Worm (Caenorhabditis elegans) whole organism, L1 larva: Measurements from ENCODE around the gene pqn-80.

Experiments
- C04F5.9 ChIP-seq: sonication (generic microtip); optimal IDR thresholded peaks from 2 replicates; lab custom pipeline; 2016; ENCODE audit warnings: missing genetic modification characterization, missing compliant biosample characterization
- C16A3.4 ChIP-seq: fragments of 150-350 bp; optimal IDR thresholded peaks from 2 replicates; lab custom pipeline; 2014; ENCODE audit warnings: missing biosample characterization, missing genetic modification characterization
- F16B12.6 ChIP-seq: fragments of 150-350 bp; optimal IDR thresholded peaks from 2 replicates; lab custom pipeline; 2014; ENCODE audit warnings: missing biosample characterization, missing genetic modification characterization
- ama-1 ChIP-seq: fragments of 150-350 bp; optimal IDR thresholded peaks from 2 replicates; lab custom pipeline; 2014
- blmp-1 ChIP-seq: fragments of 150-350 bp; optimal IDR thresholded peaks from 2 replicates; lab custom pipeline; 2014; ENCODE audit warnings: missing biosample characterization, missing genetic modification characterization
- ceh-8 ChIP-seq: fragments of 200-800 bp; sonication (Bioruptor generic); optimal IDR thresholded peaks from 2 replicates; lab custom pipeline; 2018; ENCODE audit warnings: mild to moderate bottlenecking, missing genetic modification characterization, moderate library complexity, missing compliant biosample characterization
- ceh-88 ChIP-seq: fragments of 200-800 bp; sonication (Bioruptor generic); IDR thresholded peaks from 2 replicates; pipeline ENCODE4 v1.3.6; 2022; ENCODE audit warnings: missing genetic modification characterization, missing compliant biosample characterization
- ceh-90 ChIP-seq: sonication (generic microtip); optimal IDR thresholded peaks from 2 replicates; lab custom pipeline; 2016; ENCODE audit warnings: missing genetic modification characterization, missing compliant biosample characterization
- efl-1 ChIP-seq, 4 experiments: fragments of 150-350 bp; optimal IDR thresholded peaks in 3 of 4; peaks in 1 of 4; 1 replicate in 1 of 4; 2 replicates in 3 of 4; lab custom pipeline; 2014; ENCODE audit warnings: missing biosample characterization in 2 of 4, missing genetic modification characterization in 2 of 4, missing genetic modification reagents in 2 of 4
- efl-3 ChIP-seq: fragments of 200-800 bp; sonication (Bioruptor generic); optimal IDR thresholded peaks from 2 replicates; lab custom pipeline; 2018; ENCODE audit warnings: mild to moderate bottlenecking, missing genetic modification characterization, missing compliant biosample characterization
- egl-13 ChIP-seq: sonication (generic microtip); optimal IDR thresholded peaks from 2 replicates; lab custom pipeline; 2016; ENCODE audit warnings: missing genotype, missing genetic modification reagents, missing genetic modification characterization, missing compliant biosample characterization
- egl-27 ChIP-seq, 2 experiments: fragments of 150-350 bp in 1 of 2; sonication (generic microtip); optimal IDR thresholded peaks; 3 replicates each; lab custom pipeline; 2017 to 2018; ENCODE audit warnings: missing biosample characterization in 2 of 2, missing genetic modification characterization in 2 of 2, missing genetic modification reagents in 2 of 2
- elt-2 ChIP-seq: sonication (generic microtip); optimal IDR thresholded peaks from 2 replicates; lab custom pipeline; 2016; ENCODE audit warnings: missing genetic modification characterization, mild to moderate bottlenecking, inconsistent platforms, missing compliant biosample characterization, missing genetic modification reagents
- elt-3 ChIP-seq, 6 experiments: fragments of 150-350 bp in 1 of 6; sonication (generic microtip); optimal IDR thresholded peaks; 2 replicates each; lab custom pipeline; 2017 to 2018; ENCODE audit warnings: missing biosample characterization in 6 of 6, missing genetic modification characterization in 6 of 6, inconsistent platforms in 1 of 6
- fkh-10 ChIP-seq: sonication (generic microtip); optimal IDR thresholded peaks from 2 replicates; lab custom pipeline; 2017; ENCODE audit warnings: missing biosample characterization, missing genetic modification reagents, missing genetic modification characterization
- fos-1 ChIP-seq: fragments of 150-350 bp; optimal IDR thresholded peaks from 2 replicates; lab custom pipeline; 2014; ENCODE audit warnings: missing biosample characterization, missing genetic modification characterization
- grh-1 ChIP-seq: fragments of 200-800 bp; sonication (Bioruptor generic); IDR thresholded peaks from 2 replicates; pipeline ENCODE4 v1.3.6; 2022; ENCODE audit warnings: missing genetic modification reagents, missing genetic modification characterization, missing compliant biosample characterization
- hpl-2 ChIP-seq: fragments of 150-350 bp; optimal IDR thresholded peaks from 2 replicates; lab custom pipeline; 2014; ENCODE audit warnings: missing biosample characterization, missing genetic modification reagents, missing genetic modification characterization
- irx-1 ChIP-seq: sonication (generic microtip); optimal IDR thresholded peaks from 2 replicates; lab custom pipeline; 2016; ENCODE audit warnings: missing genetic modification characterization, missing compliant biosample characterization
- isw-1 ChIP-seq: fragments of 200-800 bp; sonication (Bioruptor generic); IDR thresholded peaks from 2 replicates; pipeline ENCODE4 v1.3.6; 2022; ENCODE audit warnings: missing genetic modification characterization, missing compliant biosample characterization
- lin-13 ChIP-seq: fragments of 150-350 bp; optimal IDR thresholded peaks from 2 replicates; lab custom pipeline; 2014; ENCODE audit warnings: missing biosample characterization, missing genetic modification reagents, missing genetic modification characterization
- lin-15B ChIP-seq: fragments of 150-350 bp; sonication (generic microtip); optimal IDR thresholded peaks from 3 replicates; lab custom pipeline; 2014; ENCODE audit warnings: missing biosample characterization, missing genetic modification characterization
- lin-35 ChIP-seq, 2 experiments: fragments of 150-350 bp; optimal IDR thresholded peaks; 2 replicates each; lab custom pipeline; 2014; ENCODE audit warnings: missing biosample characterization in 2 of 2, missing genetic modification characterization in 2 of 2, missing genetic modification reagents in 2 of 2
- lin-39 ChIP-seq: fragments of 150-350 bp; optimal IDR thresholded peaks from 2 replicates; lab custom pipeline; 2014; ENCODE audit warnings: missing biosample characterization, missing genetic modification reagents, missing genetic modification characterization
- lsy-2 ChIP-seq, 2 experiments: fragments of 150-350 bp; optimal IDR thresholded peaks; 2 replicates each; lab custom pipeline; 2014; ENCODE audit warnings: missing biosample characterization in 2 of 2, missing genetic modification characterization in 2 of 2
- mdl-1 ChIP-seq, 2 experiments: fragments of 150-350 bp; optimal IDR thresholded peaks; 2 replicates each; lab custom pipeline; 2014 to 2017; ENCODE audit warnings: missing biosample characterization in 2 of 2, missing genetic modification characterization in 2 of 2, inconsistent platforms in 1 of 2
- mef-2 ChIP-seq: fragments of 150-350 bp; optimal IDR thresholded peaks from 2 replicates; lab custom pipeline; 2014; ENCODE audit warnings: missing biosample characterization, missing genetic modification characterization
- mep-1 ChIP-seq: fragments of 150-350 bp; optimal IDR thresholded peaks from 2 replicates; lab custom pipeline; 2014; ENCODE audit warnings: missing biosample characterization, missing genetic modification characterization
- nhr-11 ChIP-seq: fragments of 150-350 bp; optimal IDR thresholded peaks from 2 replicates; lab custom pipeline; 2014; ENCODE audit warnings: missing biosample characterization, missing genetic modification characterization
- nhr-12 ChIP-seq: sonication (generic microtip); optimal IDR thresholded peaks from 2 replicates; lab custom pipeline; 2017; ENCODE audit warnings: missing biosample characterization, missing genetic modification characterization
- nhr-19 ChIP-seq: fragments of 200-800 bp; sonication (Bioruptor generic); conservative IDR thresholded peaks from 2 replicates; pipeline ENCODE4 v1.3.6; 2022; ENCODE audit warnings: missing genetic modification characterization, missing compliant biosample characterization
- nhr-20 ChIP-seq: sonication (generic microtip); optimal IDR thresholded peaks from 2 replicates; lab custom pipeline; 2016; ENCODE audit warnings: mild to moderate bottlenecking, missing genetic modification characterization, missing compliant biosample characterization
- nhr-237 ChIP-seq: fragments of 150-350 bp; optimal IDR thresholded peaks from 2 replicates; lab custom pipeline; 2014; ENCODE audit warnings: missing biosample characterization, missing genetic modification characterization
- nhr-28 ChIP-seq: fragments of 150-350 bp; optimal IDR thresholded peaks from 2 replicates; lab custom pipeline; 2014; ENCODE audit warnings: missing biosample characterization, missing genetic modification characterization
- nhr-47 ChIP-seq: sonication (generic microtip); optimal IDR thresholded peaks from 2 replicates; lab custom pipeline; 2016; ENCODE audit warnings: mild to moderate bottlenecking, missing genetic modification characterization, moderate library complexity, missing compliant biosample characterization
- nhr-76 ChIP-seq: sonication (generic microtip); optimal IDR thresholded peaks from 2 replicates; lab custom pipeline; 2017; ENCODE audit warnings: missing biosample characterization, missing genetic modification characterization
- rnt-1 ChIP-seq: sonication (generic microtip); optimal IDR thresholded peaks from 2 replicates; lab custom pipeline; 2016; ENCODE audit warnings: mild to moderate bottlenecking, missing genetic modification characterization, moderate library complexity, missing compliant biosample characterization
- skn-1 ChIP-seq: fragments of 150-350 bp; optimal IDR thresholded peaks from 2 replicates; lab custom pipeline; 2014; ENCODE audit warnings: missing biosample characterization, missing genetic modification characterization
- snu-23 ChIP-seq: sonication (generic microtip); optimal IDR thresholded peaks from 2 replicates; lab custom pipeline; 2016; ENCODE audit warnings: missing genetic modification characterization, missing compliant biosample characterization
- sptf-1 ChIP-seq: fragments of 150-350 bp; optimal IDR thresholded peaks from 2 replicates; lab custom pipeline; 2014; ENCODE audit warnings: missing biosample characterization, missing genetic modification characterization
- sup-37 ChIP-seq: fragments of 200-800 bp; sonication (Bioruptor generic); optimal IDR thresholded peaks from 2 replicates; lab custom pipeline; 2018; ENCODE audit warnings: mild to moderate bottlenecking, missing genetic modification characterization, missing compliant biosample characterization
- tbx-2 ChIP-seq: sonication (generic microtip); optimal IDR thresholded peaks from 2 replicates; lab custom pipeline; 2016; ENCODE audit warnings: missing genetic modification characterization, missing compliant biosample characterization
- unc-130 ChIP-seq: fragments of 150-350 bp; optimal IDR thresholded peaks from 2 replicates; lab custom pipeline; 2017; ENCODE audit warnings: missing biosample characterization, missing genetic modification characterization, inconsistent platforms
- unc-62 ChIP-seq: fragments of 150-350 bp; optimal IDR thresholded peaks from 2 replicates; lab custom pipeline; 2014; ENCODE audit warnings: missing biosample characterization, missing genetic modification reagents, missing genetic modification characterization
- unc-98 ChIP-seq: fragments of 200-800 bp; sonication (Bioruptor generic); IDR thresholded peaks from 2 replicates; pipeline ENCODE4 v1.3.6; 2022; ENCODE audit warnings: missing genetic modification characterization, missing compliant biosample characterization
- vab-15 ChIP-seq: sonication (generic microtip); optimal IDR thresholded peaks from 2 replicates; lab custom pipeline; 2017; ENCODE audit warnings: missing genotype, mild to moderate bottlenecking, missing genetic modification characterization, missing compliant biosample characterization
- ztf-4 ChIP-seq: fragments of 150-350 bp; optimal IDR thresholded peaks from 2 replicates; lab custom pipeline; 2014; ENCODE audit warnings: missing biosample characterization, missing genetic modification characterization

The pqn-80 gene

ce11 chrIII:12665500-12665907 is 39.1 kb downstream of the pqn-80 start (continued):
- TF ChIP-seq skn-1 (tag; lab: Kevin White, UChicago) (peak; percentile 11), rnt-1 (tag; lab: Kevin White, UChicago) (peak; percentile 15), blmp-1 (tag; lab: Kevin White, UChicago) (peak; percentile 69), F16B12.6 (tag; lab: Kevin White, UChicago) (peak; percentile 1), ceh-88 (peak; percentile 39; the same call in 1 of the 2 replicates), nhr-20 (tag; lab: Kevin White, UChicago) (peak; percentile 52), unc-98 (GFP tag; lab: Robert Waterston, UW) (0 out of 2 replicates have a peak, but pooled peaks have one; percentile 27)

- TF ChIP-seq lin-35 (GFP tag; optimal IDR thresholded peaks at IDR 0.05; lab: Kevin White, UChicago) (peak in 1 of 2 experiments; percentile 15), grh-1 (0 out of 2 replicates have a peak, but pooled peaks have one; percentile 7), F16B12.6 (tag; lab: Kevin White, UChicago) (no peak), efl-1 (optimal IDR thresholded peaks at IDR 0.05; lab: Kevin White, UChicago) (no peak), efl-1 (GFP tag; optimal IDR thresholded peaks at IDR 0.05 in 1 of 2; lab: Kevin White, UChicago) (peak in 1 of 2 experiments; percentile 59), snu-23 (GFP tag; lab: Kevin White, UChicago) (no peak), blmp-1 (tag; lab: Kevin White, UChicago) (peak; percentile 15)
These were observed 42.5 kb downstream of the pqn-80 start for ce11 chrIII:12668821-12669220.

- TF ChIP-seq lsy-2 (tag; optimal IDR thresholded peaks at IDR 0.05; lab: Kevin White, UChicago) = peak; percentile 33 to 66
- TF ChIP-seq C16A3.4 (tag; lab: Kevin White, UChicago) = no peak
- TF ChIP-seq ceh-90 (tag; lab: Kevin White, UChicago) = peak; percentile 94
- no peak for TF ChIP-seq snu-23 (GFP tag; lab: Kevin White, UChicago)
- TF ChIP-seq vab-15 (tag; lab: Kevin White, UChicago) = no peak
- peak; percentile 29 for TF ChIP-seq elt-2
- no peak for TF ChIP-seq lin-39 (tag; lab: Kevin White, UChicago)
- TF ChIP-seq nhr-76 = no peak
- no peak for TF ChIP-seq ama-1 (lab: Kevin White, UChicago)
- TF ChIP-seq mep-1 (tag; lab: Kevin White, UChicago) = peak; percentile 53
- no peak for TF ChIP-seq ceh-8
- peak; percentile 73 for TF ChIP-seq egl-13 (tag; lab: Kevin White, UChicago)
- no peak for TF ChIP-seq nhr-237 (tag; lab: Kevin White, UChicago)
- TF ChIP-seq ztf-4 (tag; lab: Kevin White, UChicago) = no peak
- TF ChIP-seq isw-1 = no peak
- TF ChIP-seq efl-1 (optimal IDR thresholded peaks at IDR 0.05; lab: Kevin White, UChicago) = peak; percentile 37 to 51
- TF ChIP-seq efl-1 (GFP tag; optimal IDR thresholded peaks at IDR 0.05 in 1 of 2; lab: Kevin White, UChicago) = peak; percentile 57 to 86
- TF ChIP-seq efl-3 (GFP tag; lab: Kevin White, UChicago) = no peak
- TF ChIP-seq lin-13 (GFP tag; lab: Kevin White, UChicago) = no peak
- TF ChIP-seq nhr-28 = no peak
- TF ChIP-seq irx-1 (tag; lab: Kevin White, UChicago) = peak; percentile 90
- peak; percentile 10 for TF ChIP-seq F16B12.6 (tag; lab: Kevin White, UChicago)
- no peak for TF ChIP-seq nhr-12 (tag; lab: Kevin White, UChicago)
- no peak for TF ChIP-seq egl-27 (tag; optimal IDR thresholded peaks at IDR 0.05; lab: Kevin White, UChicago)
- no peak for TF ChIP-seq grh-1
- peak; percentile 84 for TF ChIP-seq nhr-47 (tag; lab: Kevin White, UChicago)
- TF ChIP-seq unc-130 = no peak
- TF ChIP-seq C04F5.9 (tag; lab: Kevin White, UChicago) = peak; percentile 57
- TF ChIP-seq hpl-2 = no peak
- TF ChIP-seq mdl-1 (tag; optimal IDR thresholded peaks at IDR 0.05; lab: Kevin White, UChicago) = no peak
- TF ChIP-seq tbx-2 (tag; lab: Kevin White, UChicago) = peak; percentile 81
- no peak for TF ChIP-seq lin-15B (tag; lab: Kevin White, UChicago)
- no peak; the same call in 1 of the 2 replicates for TF ChIP-seq nhr-19 (GFP tag; lab: Robert Waterston, UW)
- no peak for TF ChIP-seq lin-35 (GFP tag; optimal IDR thresholded peaks at IDR 0.05; lab: Kevin White, UChicago)
- TF ChIP-seq elt-3 (tag; optimal IDR thresholded peaks at IDR 0.05; lab: Kevin White, UChicago) = no peak
- no peak for TF ChIP-seq mef-2 (tag; lab: Kevin White, UChicago)
- no peak for TF ChIP-seq nhr-11 (tag; lab: Kevin White, UChicago)
- TF ChIP-seq unc-62 (GFP tag; lab: Kevin White, UChicago) = no peak
- TF ChIP-seq fos-1 (tag; lab: Kevin White, UChicago) = no peak
- TF ChIP-seq nhr-20 (tag; lab: Kevin White, UChicago) = peak; percentile 41
- no peak for TF ChIP-seq sptf-1 (tag; lab: Kevin White, UChicago)
- peak; percentile 57 for TF ChIP-seq unc-98 (GFP tag; lab: Robert Waterston, UW)
- no peak for TF ChIP-seq sup-37
- no peak for TF ChIP-seq fkh-10 (GFP tag; lab: Kevin White, UChicago)
These were observed 47.1 kb downstream of the pqn-80 start, which contains the start of the genes taf-7.2 and elpc-2 for ce11 chrIII:12673382-12673970. TSS of gene taf-7.2 (minus strand) at chrIII:12673423. TSS of gene elpc-2 (plus strand) at chrIII:12673677.
